Worm (Caenorhabditis elegans): ENCODE results near the gene C15F1.5.

C15F1.5 gene

DNA sequence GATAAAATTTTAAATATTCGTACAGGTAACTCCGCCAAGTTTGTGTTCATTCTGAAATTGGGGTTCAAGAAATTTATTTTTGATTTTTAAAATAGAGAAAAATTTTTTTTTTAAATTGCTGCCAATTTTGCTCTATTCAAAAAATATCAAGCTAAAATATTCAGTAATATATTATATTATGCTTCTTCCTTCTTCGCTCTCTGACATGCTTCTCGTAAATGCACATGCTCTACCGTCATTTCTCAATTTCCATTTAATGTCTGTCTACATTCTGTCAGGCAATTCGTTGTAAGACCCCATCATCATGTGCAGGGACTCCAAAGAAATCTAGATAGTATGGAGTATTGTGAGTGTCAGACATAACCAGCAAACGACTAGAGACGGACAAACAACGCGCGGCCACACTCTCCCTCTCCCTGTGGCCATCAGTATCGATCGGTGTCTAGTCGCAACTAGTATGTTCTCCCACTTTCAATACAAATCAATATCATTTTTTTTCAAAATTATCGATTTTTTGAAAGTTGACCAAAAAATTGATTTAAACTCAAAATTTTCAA lies 19.1 kb downstream of the C15F1.5 start, which contains the start of the genes malt-1 and ceh-38 (continued):
- TF ChIP-seq F57C9.4 (tag; optimal IDR thresholded peaks at IDR 0.05) = no peak
- no peak for TF ChIP-seq hmg-20 (GFP tag; IDR thresholded peaks at IDR 0.05)
- peak; percentile 58 to 77 for TF ChIP-seq let-607 (tag; optimal IDR thresholded peaks at IDR 0.05)
- TF ChIP-seq mes-4 (tag; optimal IDR thresholded peaks at IDR 0.05) = no peak
- TF ChIP-seq athp-1 (tag; optimal IDR thresholded peaks at IDR 0.05) = peak; percentile 68
- no peak for TF ChIP-seq lag-1 (GFP tag; IDR thresholded peaks at IDR 0.05)
- no peak for TF ChIP-seq zim-3 (tag; optimal IDR thresholded peaks at IDR 0.05)
- peak; percentile 92 for TF ChIP-seq lin-40 (tag; optimal IDR thresholded peaks at IDR 0.05)
- no peak for TF ChIP-seq ztf-3 (GFP tag; optimal IDR thresholded peaks at IDR 0.05)
- TF ChIP-seq let-526 (GFP tag; IDR thresholded peaks at IDR 0.05) = 0 out of 2 replicates have a peak, but pooled peaks have one; percentile 41
- peak; percentile 90 for TF ChIP-seq nhr-80 (tag; optimal IDR thresholded peaks at IDR 0.05)
- peak; percentile 98 for TF ChIP-seq attf-5 (GFP tag; optimal IDR thresholded peaks at IDR 0.05)
- TF ChIP-seq madf-8 (GFP tag; conservative IDR thresholded peaks at IDR 0.05) = no peak
- TF ChIP-seq somi-1 (GFP tag; optimal IDR thresholded peaks at IDR 0.05) = peak; percentile 56
- peak; percentile 50 for TF ChIP-seq ztf-18 (tag; optimal IDR thresholded peaks at IDR 0.05)
- no peak for TF ChIP-seq F55B11.4 (tag; optimal IDR thresholded peaks at IDR 0.05; ENCODE audit: borderline replicate concordance, insufficient read depth)
- TF ChIP-seq bed-2 (GFP tag; IDR thresholded peaks at IDR 0.05) = no peak
- TF ChIP-seq F37B4.10 (GFP tag; IDR thresholded peaks at IDR 0.05) = no peak
- no peak for TF ChIP-seq dpff-1 (tag; optimal IDR thresholded peaks at IDR 0.05)
- no peak for TF ChIP-seq hlh-12 (tag; optimal IDR thresholded peaks at IDR 0.05)
- no peak for TF ChIP-seq ztf-28 (GFP tag; IDR thresholded peaks at IDR 0.05)
- peak; percentile 86 for TF ChIP-seq unc-62 (GFP tag; optimal IDR thresholded peaks at IDR 0.05)
- peak; percentile 77 for TF ChIP-seq C06A6.2 (GFP tag; conservative IDR thresholded peaks at IDR 0.05)
- no peak for TF ChIP-seq ztf-6 (GFP tag; IDR thresholded peaks at IDR 0.05)
- TF ChIP-seq F52B5.7 (tag; optimal IDR thresholded peaks at IDR 0.05) = peak; percentile 24
- TF ChIP-seq ceh-27 (GFP tag; optimal IDR thresholded peaks at IDR 0.05) = peak; percentile 83
- TF ChIP-seq F23B12.7 (tag; optimal IDR thresholded peaks at IDR 0.05; ENCODE audit: insufficient read depth) = peak; percentile 74
- no peak for TF ChIP-seq egrh-3 (GFP tag; IDR thresholded peaks at IDR 0.05)
- peak; percentile 83 for TF ChIP-seq dox-1 (GFP tag; IDR thresholded peaks at IDR 0.05)
- no peak for TF ChIP-seq fkh-3 (tag; optimal IDR thresholded peaks at IDR 0.05)
- no peak for TF ChIP-seq nhr-27 (tag; optimal IDR thresholded peaks at IDR 0.05)
- 0 out of 2 replicates have a peak, but pooled peaks have one; percentile 9 for TF ChIP-seq hsf-1 (GFP tag; IDR thresholded peaks at IDR 0.05)
- TF ChIP-seq B0261.1 (tag; optimal IDR thresholded peaks at IDR 0.05) = no peak
- TF ChIP-seq D2030.7 (GFP tag; IDR thresholded peaks at IDR 0.05) = no peak
- TF ChIP-seq atf-7 (tag; optimal IDR thresholded peaks at IDR 0.05) = peak; percentile 79
- no peak for TF ChIP-seq Y79H2A.3 (GFP tag; conservative IDR thresholded peaks at IDR 0.05)
- TF ChIP-seq efl-1 (GFP tag; optimal IDR thresholded peaks at IDR 0.05) = no peak
- TF ChIP-seq B0336.3 (GFP tag; IDR thresholded peaks at IDR 0.05) = peak; percentile 79
- no peak for TF ChIP-seq hlh-26 (GFP tag; conservative IDR thresholded peaks at IDR 0.05)
- TF ChIP-seq rcor-1 (GFP tag; IDR thresholded peaks at IDR 0.05) = peak; percentile 50; the same call in 1 of the 2 replicates
- no peak for TF ChIP-seq Y95B8A.8 (GFP tag; IDR thresholded peaks at IDR 0.05)
- TF ChIP-seq aptf-2 (GFP tag; conservative IDR thresholded peaks at IDR 0.05) = no peak
- peak; percentile 63; the same call in 1 of the 2 replicates for TF ChIP-seq cebp-1 (GFP tag; IDR thresholded peaks at IDR 0.05)
- peak; percentile 90 for TF ChIP-seq cebp-1 (tag; optimal IDR thresholded peaks at IDR 0.05)
- TF ChIP-seq egl-18 (GFP tag; IDR thresholded peaks at IDR 0.05) = no peak
- no peak for TF ChIP-seq sptf-2 (GFP tag; optimal IDR thresholded peaks at IDR 0.05)
- no peak for TF ChIP-seq hrde-1 (tag; optimal IDR thresholded peaks at IDR 0.05; ENCODE audit: borderline replicate concordance)
- TF ChIP-seq die-1 (tag; optimal IDR thresholded peaks at IDR 0.05) = no peak
- TF ChIP-seq nhr-179 (tag; optimal IDR thresholded peaks at IDR 0.05) = no peak
